Fruit fly (Drosophila melanogaster) S2 (cell line): ENCODE measurements around the gene CG10802.

Experiments
- CG8478 ChIP-seq: fragments of >200 bp; optimal IDR thresholded peaks from 2 replicates; lab custom pipeline; 2018
- CTCF ChIP-seq, 2 experiments: fragments of >200 bp; optimal IDR thresholded peaks; 2 replicates each; lab custom pipeline; 2018

CG10802 gene

dm6 chrX:3453038-3453819 lies 29.5 kb upstream of the CG10802 start:
- TF ChIP-seq CG8478 (lab: Kevin White, UChicago) (no peak), CTCF (optimal IDR thresholded peaks at IDR 0.05; lab: Kevin White, UChicago) (no peak)

- TF ChIP-seq CG8478 (lab: Kevin White, UChicago) = no peak
- no peak for TF ChIP-seq CTCF (optimal IDR thresholded peaks at IDR 0.05; lab: Kevin White, UChicago)
Observed at dm6 chrX:3454715-3455114, 28.1 kb upstream of the CG10802 start.

- TF ChIP-seq CTCF (optimal IDR thresholded peaks at IDR 0.05; lab: Kevin White, UChicago) (no peak), CG8478 (lab: Kevin White, UChicago) (no peak)
Observed at dm6 chrX:3455431-3456001, 27.2 kb upstream of the CG10802 start.

dm6 chrX:3457518-3457917 lies 25.2 kb upstream of the CG10802 start:
- TF ChIP-seq CTCF (optimal IDR thresholded peaks at IDR 0.05; lab: Kevin White, UChicago) = no peak
- no peak for TF ChIP-seq CG8478 (lab: Kevin White, UChicago)

- TF ChIP-seq CG8478 (lab: Kevin White, UChicago) (no peak), CTCF (optimal IDR thresholded peaks at IDR 0.05; lab: Kevin White, UChicago) (no peak)
Observed at dm6 chrX:3458491-3458890, 24.3 kb upstream of the CG10802 start.

- no peak for TF ChIP-seq CG8478 (lab: Kevin White, UChicago)
- no peak for TF ChIP-seq CTCF (optimal IDR thresholded peaks at IDR 0.05; lab: Kevin White, UChicago)
Observed at dm6 chrX:3460140-3460642, 22.6 kb upstream of the CG10802 start, which contains the start of the genes CG16782 and CG10801. Gene CG16782 (minus strand): TSS chrX:3460240. Gene CG10801 (plus strand): TSS chrX:3460592.

dm6 chrX:3463944-3464343 lies 18.8 kb upstream of the CG10802 start, which contains the start of gene CG16781:
Gene CG16781 (minus strand): TSS chrX:3464044.
- TF ChIP-seq CTCF (optimal IDR thresholded peaks at IDR 0.05; lab: Kevin White, UChicago) = no peak
- TF ChIP-seq CG8478 (lab: Kevin White, UChicago) = no peak

- TF ChIP-seq CTCF (optimal IDR thresholded peaks at IDR 0.05; lab: Kevin White, UChicago) = peak in 1 of 2 experiments; percentile 17
- TF ChIP-seq CG8478 (lab: Kevin White, UChicago) = no peak
Observed at dm6 chrX:3465551-3465950, 17.2 kb upstream of the CG10802 start.

dm6 chrX:3470467-3471079 lies 12.2 kb upstream of the CG10802 start:
- TF ChIP-seq CTCF (optimal IDR thresholded peaks at IDR 0.05; lab: Kevin White, UChicago) (no peak), CG8478 (lab: Kevin White, UChicago) (no peak)

dm6 chrX:3473636-3474035 lies 9.1 kb upstream of the CG10802 start:
- TF ChIP-seq CTCF (optimal IDR thresholded peaks at IDR 0.05; lab: Kevin White, UChicago) (no peak), CG8478 (lab: Kevin White, UChicago) (no peak)

- TF ChIP-seq CG8478 (lab: Kevin White, UChicago) = no peak
- TF ChIP-seq CTCF (optimal IDR thresholded peaks at IDR 0.05; lab: Kevin White, UChicago) = no peak
Observed at dm6 chrX:3474476-3475439, 8.0 kb upstream of the CG10802 start, which contains the start of gene CG12206. Gene CG12206 (minus strand): TSS chrX:3474524.

dm6 chrX:3476009-3476408 lies 6.8 kb upstream of the CG10802 start:
- TF ChIP-seq CG8478 (lab: Kevin White, UChicago) (no peak), CTCF (optimal IDR thresholded peaks at IDR 0.05; lab: Kevin White, UChicago) (no peak)

- peak; percentile 92 to 95 for TF ChIP-seq CTCF (optimal IDR thresholded peaks at IDR 0.05; lab: Kevin White, UChicago)
- TF ChIP-seq CG8478 (lab: Kevin White, UChicago) = no peak
Observed at dm6 chrX:3481034-3481433, 1.7 kb upstream of the CG10802 start.

- no peak for TF ChIP-seq CTCF (optimal IDR thresholded peaks at IDR 0.05; lab: Kevin White, UChicago)
- no peak for TF ChIP-seq CG8478 (lab: Kevin White, UChicago)
Observed at dm6 chrX:3485304-3485703, 2.5 kb downstream of the CG10802 start, which contains the start of the genes CG14270 and CG10803. Gene CG14270 (minus strand): TSS chrX:3485378. Gene CG10803 (plus strand): TSS chrX:3485650.
